Fruit fly (Drosophila melanogaster) whole organism, wandering third instar larva: ENCODE data around the gene CG14441.

Experiments
- Abd-B ChIP-seq: fragments of >200 bp; optimal IDR thresholded peaks from 2 replicates; lab custom pipeline; 2017; ENCODE audit warnings: missing biosample characterization, missing genetic modification characterization
- CG32264 ChIP-seq: fragments of 200-800 bp; sonication (Bioruptor generic); optimal IDR thresholded peaks from 2 replicates; lab custom pipeline; 2016; ENCODE audit warnings: missing biosample characterization, missing genetic modification characterization
- CG9705 ChIP-seq: fragments of 200-800 bp; sonication (Bioruptor generic); optimal IDR thresholded peaks from 2 replicates; lab custom pipeline; 2018; ENCODE audit warnings: missing biosample characterization, mild to moderate bottlenecking, missing genetic modification characterization
- CrebA ChIP-seq: fragments of 200-800 bp; sonication (Bioruptor generic); optimal IDR thresholded peaks from 2 replicates; lab custom pipeline; 2016; ENCODE audit warnings: missing biosample characterization, mild to moderate bottlenecking, missing genetic modification characterization, borderline replicate concordance
- Dfd ChIP-seq: fragments of >200 bp; optimal IDR thresholded peaks from 2 replicates; lab custom pipeline; 2017; ENCODE audit warnings: missing biosample characterization, missing genetic modification characterization
- Dif ChIP-seq: fragments of 200-275, 200-300 bp; sonication (Bioruptor generic); optimal IDR thresholded peaks from 2 replicates; lab custom pipeline; 2018; ENCODE audit warnings: missing biosample characterization, missing genetic modification characterization; ENCODE audit not compliant: partially characterized antibody
- GATAd ChIP-seq: sonication (Bioruptor generic); optimal IDR thresholded peaks from 2 replicates; lab custom pipeline; 2016; ENCODE audit warnings: missing biosample characterization, missing genetic modification characterization
- HLH106 ChIP-seq: fragments of 200-800 bp; optimal IDR thresholded peaks from 3 replicates; lab custom pipeline; 2019; ENCODE audit warnings: missing biosample characterization, mild to moderate bottlenecking, missing genetic modification characterization, moderate library complexity
- Hnf4 ChIP-seq: fragments of 200-800 bp; sonication (Bioruptor generic); optimal IDR thresholded peaks from 2 replicates; lab custom pipeline; 2016; ENCODE audit warnings: missing biosample characterization, mild to moderate bottlenecking, missing genetic modification characterization
- Hr78 ChIP-seq: fragments of >200 bp; optimal IDR thresholded peaks from 2 replicates; lab custom pipeline; 2017; ENCODE audit warnings: missing biosample characterization, missing genetic modification characterization
- Hr83 ChIP-seq: fragments of 200-300 bp; sonication (Bioruptor generic); optimal IDR thresholded peaks from 2 replicates; lab custom pipeline; 2016; ENCODE audit warnings: missing biosample characterization, mild to moderate bottlenecking, missing genetic modification characterization, moderate library complexity; ENCODE audit not compliant: poor library complexity, severe bottlenecking
- Jra ChIP-seq: sonication (Bioruptor generic); optimal IDR thresholded peaks from 2 replicates; lab custom pipeline; 2016; ENCODE audit warnings: missing biosample characterization, missing genetic modification characterization
- Mio ChIP-seq: sonication (Bioruptor generic); optimal IDR thresholded peaks from 2 replicates; lab custom pipeline; 2016; ENCODE audit warnings: missing biosample characterization, missing genetic modification characterization
- Myc ChIP-seq: fragments of >200 bp; optimal IDR thresholded peaks from 2 replicates; lab custom pipeline; 2017
- N ChIP-seq: fragments of >200 bp; optimal IDR thresholded peaks from 2 replicates; lab custom pipeline; 2018; ENCODE audit warnings: missing biosample characterization, missing external identifiers, missing genetic modification characterization
- OdsH ChIP-seq: fragments of 200-800 bp; sonication (Bioruptor generic); optimal IDR thresholded peaks from 2 replicates; lab custom pipeline; 2016; ENCODE audit warnings: missing biosample characterization, mild to moderate bottlenecking, missing genetic modification characterization
- Rel ChIP-seq, 2 experiments: fragments of 200-800 bp; sonication (Bioruptor generic) in 1 of 2; optimal IDR thresholded peaks; 2 replicates in 1 of 2; 3 replicates in 1 of 2; lab custom pipeline; 2016 to 2019; ENCODE audit warnings: mild to moderate bottlenecking in 2 of 2, missing biosample characterization in 2 of 2, missing genetic modification characterization in 2 of 2, moderate library complexity in 1 of 2
- Sp1 ChIP-seq: fragments of 200-800 bp; sonication (Bioruptor generic); optimal IDR thresholded peaks from 3 replicates; lab custom pipeline; 2019; ENCODE audit warnings: missing biosample characterization, mild to moderate bottlenecking, missing genetic modification characterization, moderate library complexity
- Vsx2 ChIP-seq: fragments of 200-300, 225-300 bp; sonication (Bioruptor generic); optimal IDR thresholded peaks from 2 replicates; lab custom pipeline; 2018; ENCODE audit warnings: missing biosample characterization, missing genetic modification characterization; ENCODE audit not compliant: partially characterized antibody
- br ChIP-seq: fragments of 200-800 bp; sonication (Bioruptor generic); optimal IDR thresholded peaks from 2 replicates; lab custom pipeline; 2016; ENCODE audit warnings: missing biosample characterization, missing genetic modification characterization
- brk ChIP-seq: fragments of 200-800 bp; sonication (Bioruptor generic); optimal IDR thresholded peaks from 2 replicates; lab custom pipeline; 2016; ENCODE audit warnings: missing biosample characterization, mild to moderate bottlenecking, missing genetic modification characterization
- dl ChIP-seq, 2 experiments: fragments of 175-275, 200-275 bp in 1 of 2; fragments of 200-275 bp in 1 of 2; sonication (Bioruptor generic); optimal IDR thresholded peaks; lab custom pipeline; 2018; ENCODE audit warnings: mild to moderate bottlenecking in 2 of 2, missing biosample characterization in 2 of 2, missing genetic modification characterization in 2 of 2, moderate library complexity in 2 of 2; ENCODE audit not compliant: partially characterized antibody in 2 of 2, insufficient read depth in 1 of 2
- dmrt93B ChIP-seq: fragments of 200-800 bp; sonication (Bioruptor generic); optimal IDR thresholded peaks from 2 replicates; lab custom pipeline; 2018; ENCODE audit warnings: missing biosample characterization, mild to moderate bottlenecking, missing genetic modification characterization
- dsf ChIP-seq: sonication (Bioruptor generic); optimal IDR thresholded peaks from 2 replicates; lab custom pipeline; 2016; ENCODE audit warnings: missing biosample characterization, missing genetic modification characterization, borderline replicate concordance
- ey ChIP-seq: fragments of 200-800 bp; sonication (Bioruptor generic); optimal IDR thresholded peaks from 2 replicates; lab custom pipeline; 2016; ENCODE audit warnings: missing biosample characterization, missing genetic modification characterization
- foxo ChIP-seq, 2 experiments: fragments of 200-800 bp; sonication (Bioruptor generic); optimal IDR thresholded peaks; 2 replicates in 1 of 2; 3 replicates in 1 of 2; lab custom pipeline; 2016 to 2017; ENCODE audit warnings: missing biosample characterization in 2 of 2, missing genetic modification characterization in 2 of 2
- fru ChIP-seq: fragments of 200-800 bp; sonication (Bioruptor generic); optimal IDR thresholded peaks from 3 replicates; lab custom pipeline; 2016; ENCODE audit warnings: missing biosample characterization, mild to moderate bottlenecking, missing genetic modification characterization
- h ChIP-seq: fragments of 200-800 bp; sonication (Bioruptor generic); optimal IDR thresholded peaks from 3 replicates; lab custom pipeline; 2016; ENCODE audit warnings: missing biosample characterization, mild to moderate bottlenecking, missing genetic modification characterization
- jim ChIP-seq: fragments of 175-275, 200-325 bp; sonication (Bioruptor generic); optimal IDR thresholded peaks from 2 replicates; lab custom pipeline; 2016; ENCODE audit warnings: missing biosample characterization, mild to moderate bottlenecking, missing genetic modification characterization
- lola ChIP-seq: fragments of >200 bp; optimal IDR thresholded peaks from 2 replicates; lab custom pipeline; 2017; ENCODE audit warnings: missing biosample characterization, missing genetic modification characterization
- pan ChIP-seq: fragments of >200 bp; optimal IDR thresholded peaks from 2 replicates; lab custom pipeline; 2017
- psq ChIP-seq: fragments of 200-800 bp; sonication (Bioruptor generic); optimal IDR thresholded peaks from 3 replicates; lab custom pipeline; 2017; ENCODE audit warnings: missing biosample characterization, mild to moderate bottlenecking, missing genetic modification characterization, moderate library complexity
- rgr ChIP-seq: fragments of 200-800 bp; sonication (Bioruptor generic); optimal IDR thresholded peaks from 3 replicates; lab custom pipeline; 2016; ENCODE audit warnings: missing biosample characterization, mild to moderate bottlenecking, missing genetic modification characterization
- sage ChIP-seq: fragments of 200-800 bp; sonication (Bioruptor generic); optimal IDR thresholded peaks from 2 replicates; lab custom pipeline; 2016; ENCODE audit warnings: missing biosample characterization, mild to moderate bottlenecking, missing genetic modification characterization
- sv ChIP-seq: fragments of 200-800 bp; sonication (Bioruptor generic); optimal IDR thresholded peaks from 3 replicates; lab custom pipeline; 2016; ENCODE audit warnings: missing biosample characterization, missing genetic modification characterization
- tai ChIP-seq: sonication (Bioruptor generic); optimal IDR thresholded peaks from 2 replicates; lab custom pipeline; 2016; ENCODE audit warnings: missing biosample characterization, missing genetic modification characterization
- usp ChIP-seq: fragments of >200 bp; optimal IDR thresholded peaks from 2 replicates; lab custom pipeline; 2017; ENCODE audit warnings: missing biosample characterization, missing genetic modification characterization
- woc ChIP-seq: sonication (Bioruptor generic); optimal IDR thresholded peaks from 2 replicates; lab custom pipeline; 2016; ENCODE audit warnings: missing biosample characterization, mild to moderate bottlenecking, missing genetic modification characterization

CG14441 gene

DNA sequence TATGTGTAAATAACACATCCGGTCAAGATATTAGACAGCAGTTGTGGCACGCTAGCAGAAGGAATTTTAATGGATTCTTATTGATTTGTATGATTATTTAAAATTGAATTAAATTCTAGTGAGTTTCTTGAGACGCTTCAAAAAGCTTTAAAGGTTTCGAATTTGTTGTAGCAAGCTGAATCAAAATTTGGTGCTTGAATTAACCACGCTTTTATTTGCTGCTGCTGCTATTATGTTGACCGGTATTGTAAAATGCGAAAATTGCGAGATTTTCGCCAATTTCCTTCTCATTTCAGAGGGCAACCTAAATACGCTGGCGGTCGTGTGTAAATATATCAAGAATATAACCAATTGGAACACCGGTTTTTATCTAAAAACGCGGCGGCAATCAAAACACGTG lies 43.9 kb downstream of the CG14441 start:
- TF ChIP-seq ey (peak; percentile 17), dl (GFP tag; optimal IDR thresholded peaks at IDR 0.05; lab: Kevin White, UChicago; ENCODE audit: insufficient read depth in 1 of 2, partially characterized antibody in 2 of 2) (no peak), foxo (GFP tag; optimal IDR thresholded peaks at IDR 0.05; lab: Kevin White, UChicago) (peak in 1 of 2 experiments; percentile 3), h (no peak), fru (GFP tag; lab: Kevin White, UChicago) (no peak)
- TF ChIP-seq, all 38 proteins: peak for 2

DNA sequence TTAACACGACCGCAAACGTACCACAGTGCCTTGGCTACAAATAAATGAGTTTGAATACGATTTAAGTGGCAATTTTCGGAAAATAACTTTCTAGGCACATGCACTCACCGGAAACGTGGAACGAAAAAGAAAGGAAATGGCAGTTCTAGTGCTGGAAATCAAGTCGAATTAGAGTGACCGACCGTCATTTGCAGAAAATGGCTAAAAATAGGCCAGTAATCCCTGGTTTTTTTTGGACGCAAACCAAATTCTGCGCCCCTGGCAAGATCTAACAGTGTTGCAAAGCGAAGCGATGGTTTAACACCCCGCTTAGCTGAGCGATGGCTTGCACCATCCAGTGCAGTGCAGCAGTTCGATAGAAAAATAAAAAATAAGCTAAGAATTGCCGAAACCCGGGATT lies 44.8 kb downstream of the CG14441 start, which contains the start of gene RpL17:
TSS of gene RpL17 (minus strand) at position 151 of the 400 bp plus-strand sequence.
- TF ChIP-seq GATAd (GFP tag; lab: Kevin White, UChicago) (no peak), lola (GFP tag; lab: Kevin White, UChicago) (no peak), h (peak; percentile 80), dmrt93B (GFP tag; lab: Kevin White, UChicago) (peak; percentile 78), CrebA (no peak), Sp1 (GFP tag; lab: Kevin White, UChicago) (peak; percentile 87), fru (GFP tag; lab: Kevin White, UChicago) (peak; percentile 75), sage (GFP tag; lab: Kevin White, UChicago) (peak; percentile 36), Rel (GFP tag; optimal IDR thresholded peaks at IDR 0.05; lab: Kevin White, UChicago) (no peak), Rel (tag; optimal IDR thresholded peaks at IDR 0.05; lab: Kevin White, UChicago) (peak; percentile 38), Hr78 (GFP tag; lab: Kevin White, UChicago) (no peak), br (GFP tag; lab: Kevin White, UChicago) (peak; percentile 81), Abd-B (GFP tag; lab: Kevin White, UChicago) (no peak), dsf (GFP tag; lab: Kevin White, UChicago) (no peak), CG9705 (GFP tag; lab: Kevin White, UChicago) (peak; percentile 71), Myc (lab: Kevin White, UChicago) (no peak), psq (GFP tag; lab: Kevin White, UChicago) (peak; percentile 67), woc (GFP tag; lab: Kevin White, UChicago) (peak; percentile 58), Dif (no peak), brk (GFP tag; lab: Kevin White, UChicago) (no peak), jim (GFP tag; lab: Kevin White, UChicago) (no peak), CG32264 (GFP tag; lab: Kevin White, UChicago) (no peak), N (GFP tag; lab: Kevin White, UChicago) (no peak), Vsx2 (GFP tag; lab: Kevin White, UChicago) (no peak), sv (GFP tag; lab: Kevin White, UChicago) (peak; percentile 73), usp (GFP tag; lab: Kevin White, UChicago) (no peak), rgr (GFP tag; lab: Kevin White, UChicago) (peak; percentile 92), Hr83 (peak; percentile 96), Dfd (GFP tag; lab: Kevin White, UChicago) (no peak), Jra (GFP tag; lab: Kevin White, UChicago) (peak; percentile 31), Hnf4 (GFP tag; lab: Kevin White, UChicago) (peak; percentile 83), OdsH (GFP tag; lab: Kevin White, UChicago) (peak; percentile 77), HLH106 (tag; lab: Kevin White, UChicago) (peak; percentile 57), foxo (GFP tag; optimal IDR thresholded peaks at IDR 0.05; lab: Kevin White, UChicago) (peak in 1 of 2 experiments; percentile 81), pan (no peak), tai (GFP tag; lab: Kevin White, UChicago) (peak; percentile 22), Mio (peak; percentile 64), ey (peak; percentile 65), dl (GFP tag; optimal IDR thresholded peaks at IDR 0.05; lab: Kevin White, UChicago; ENCODE audit: insufficient read depth in 1 of 2, partially characterized antibody in 2 of 2) (no peak)

DNA sequence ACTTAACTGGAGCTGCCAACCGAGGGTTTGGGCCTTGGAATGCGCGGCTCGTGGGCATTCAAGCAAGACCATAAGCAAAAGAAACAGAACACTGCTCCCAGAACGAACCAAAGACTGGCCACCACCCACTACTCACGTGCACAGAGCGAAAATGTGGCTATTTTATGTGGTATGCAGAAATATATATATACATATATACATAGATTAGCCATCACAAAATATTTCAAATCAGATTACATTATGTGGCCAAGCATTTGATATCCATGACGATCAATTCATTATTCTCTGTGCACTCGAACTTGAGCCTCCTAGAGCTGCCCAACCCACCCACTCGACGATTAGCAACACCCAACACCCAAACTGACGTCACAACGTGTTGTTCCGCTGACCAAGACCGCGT lies 46.2 kb downstream of the CG14441 start:
- peak; percentile 8 for TF ChIP-seq ey
- peak; percentile 27 for TF ChIP-seq HLH106 (tag; lab: Kevin White, UChicago)
- no peak for TF ChIP-seq Dfd (GFP tag; lab: Kevin White, UChicago)
- peak in 1 of 2 experiments; percentile 6 for TF ChIP-seq foxo (GFP tag; optimal IDR thresholded peaks at IDR 0.05; lab: Kevin White, UChicago)
- peak; percentile 7 for TF ChIP-seq br (GFP tag; lab: Kevin White, UChicago)
- TF ChIP-seq h, result peak; percentile 17
- TF ChIP-seq, all 38 proteins: peak for 5
